Worm (Caenorhabditis elegans): ENCODE measurements around the gene noah-2.

The noah-2 gene

ce11 chrIV:14066403-14066802 lies 24.7 kb upstream of the noah-2 start:
- TF ChIP-seq ref-2 (tag; optimal IDR thresholded peaks at IDR 0.05) (no peak), odd-2 (tag; optimal IDR thresholded peaks at IDR 0.05) (no peak), unc-55 (GFP tag; optimal IDR thresholded peaks at IDR 0.05) (no peak), ceh-2 (tag; optimal IDR thresholded peaks at IDR 0.05) (no peak), tbx-7 (tag; optimal IDR thresholded peaks at IDR 0.05) (no peak), gmeb-2 (tag; optimal IDR thresholded peaks at IDR 0.05) (no peak), sox-2 (GFP tag; IDR thresholded peaks at IDR 0.05) (no peak), syd-9 (tag; optimal IDR thresholded peaks at IDR 0.05) (no peak), ttx-3 (tag; optimal IDR thresholded peaks at IDR 0.05) (no peak), fkh-10 (GFP tag; optimal IDR thresholded peaks at IDR 0.05) (no peak), ahr-1 (tag; optimal IDR thresholded peaks at IDR 0.05) (no peak)

ce11 chrIV:14069760-14070159 lies 21.3 kb upstream of the noah-2 start, which contains the start of gene lst-4:
Gene lst-4 (minus strand): TSS chrIV:14069860.
- TF ChIP-seq ceh-34 (tag; optimal IDR thresholded peaks at IDR 0.05) (peak; percentile 14), T23F11.4 (GFP tag; optimal IDR thresholded peaks at IDR 0.05) (no peak)

- TF ChIP-seq ceh-14 (tag; optimal IDR thresholded peaks at IDR 0.05) (peak; percentile 4), ceh-19 (GFP tag; optimal IDR thresholded peaks at IDR 0.05) (no peak)
Observed at ce11 chrIV:14070185-14070991, 20.7 kb upstream of the noah-2 start.

- TF ChIP-seq ceh-24 (tag; optimal IDR thresholded peaks at IDR 0.05) = no peak
- no peak for TF ChIP-seq ceh-14 (tag; optimal IDR thresholded peaks at IDR 0.05)
- peak; percentile 87 for TF ChIP-seq nfya-1 (tag; optimal IDR thresholded peaks at IDR 0.05)
- TF ChIP-seq nhr-232 (tag; optimal IDR thresholded peaks at IDR 0.05) = no peak
- TF ChIP-seq ref-2 (tag; optimal IDR thresholded peaks at IDR 0.05) = peak; percentile 11
- TF ChIP-seq ama-1 (optimal IDR thresholded peaks at IDR 0.05) = peak; percentile 57
- peak; percentile 74 for TF ChIP-seq rnt-1 (tag; optimal IDR thresholded peaks at IDR 0.05)
- TF ChIP-seq pax-1 (tag; optimal IDR thresholded peaks at IDR 0.05) = peak; percentile 63
- TF ChIP-seq pros-1 (tag; optimal IDR thresholded peaks at IDR 0.05) = peak; percentile 30
- TF ChIP-seq tbx-2 (tag; optimal IDR thresholded peaks at IDR 0.05) = peak; percentile 38
- TF ChIP-seq ceh-2 (tag; optimal IDR thresholded peaks at IDR 0.05) = no peak
- TF ChIP-seq K09A11.1 (tag; optimal IDR thresholded peaks at IDR 0.05; ENCODE audit: insufficient read depth) = no peak
- TF ChIP-seq hlh-15 (tag; optimal IDR thresholded peaks at IDR 0.05) = no peak
- TF ChIP-seq ttx-3 (tag; optimal IDR thresholded peaks at IDR 0.05) = no peak
- no peak for TF ChIP-seq ceh-48 (tag; optimal IDR thresholded peaks at IDR 0.05)
- no peak for TF ChIP-seq C08G9.2 (tag; optimal IDR thresholded peaks at IDR 0.05)
- peak; percentile 56 for TF ChIP-seq unc-55 (GFP tag; optimal IDR thresholded peaks at IDR 0.05)
- TF ChIP-seq ceh-30 (tag; optimal IDR thresholded peaks at IDR 0.05) = no peak
- TF ChIP-seq elt-2 (tag; optimal IDR thresholded peaks at IDR 0.05) = peak; percentile 3
- peak; percentile 10 for TF ChIP-seq unc-42 (tag; optimal IDR thresholded peaks at IDR 0.05)
- no peak for TF ChIP-seq ahr-1 (tag; optimal IDR thresholded peaks at IDR 0.05)
- peak; percentile 45 for TF ChIP-seq ceh-31 (tag; optimal IDR thresholded peaks at IDR 0.05)
- TF ChIP-seq ceh-6 (GFP tag; optimal IDR thresholded peaks at IDR 0.05) = no peak
- peak; percentile 39 for TF ChIP-seq ceh-18 (tag; optimal IDR thresholded peaks at IDR 0.05)
Observed at ce11 chrIV:14070992-14071289, 20.1 kb upstream of the noah-2 start.

- no peak for TF ChIP-seq nfya-1 (tag; optimal IDR thresholded peaks at IDR 0.05)
- no peak for TF ChIP-seq hlh-8 (tag; optimal IDR thresholded peaks at IDR 0.05)
- TF ChIP-seq ref-2 (tag; optimal IDR thresholded peaks at IDR 0.05) = no peak
- no peak for TF ChIP-seq hlh-6 (tag; optimal IDR thresholded peaks at IDR 0.05)
- TF ChIP-seq sdc-2 (tag; optimal IDR thresholded peaks at IDR 0.05) = no peak
- TF ChIP-seq tbx-2 (tag; optimal IDR thresholded peaks at IDR 0.05) = no peak
- TF ChIP-seq ets-4 (tag; optimal IDR thresholded peaks at IDR 0.05) = no peak
- TF ChIP-seq unc-86 (tag; optimal IDR thresholded peaks at IDR 0.05) = no peak
- no peak for TF ChIP-seq T23F11.4 (GFP tag; optimal IDR thresholded peaks at IDR 0.05)
- no peak for TF ChIP-seq fax-1 (tag; optimal IDR thresholded peaks at IDR 0.05)
- no peak for TF ChIP-seq ceh-48 (tag; optimal IDR thresholded peaks at IDR 0.05)
- no peak for TF ChIP-seq pha-2 (tag; optimal IDR thresholded peaks at IDR 0.05)
- no peak for TF ChIP-seq pqm-1 (tag; optimal IDR thresholded peaks at IDR 0.05)
- no peak for TF ChIP-seq sox-4 (tag; optimal IDR thresholded peaks at IDR 0.05)
Observed at ce11 chrIV:14071466-14071865, 19.6 kb upstream of the noah-2 start, which contains the start of gene ccar-1. Gene ccar-1 (plus strand): TSS chrIV:14071548.
